Fruit fly (Drosophila melanogaster) whole organism, embryonic: ENCODE data around the gene msb1l.

Experiments
- Bdp1 ChIP-seq: fragments of 200-800 bp; sonication (Bioruptor generic); optimal IDR thresholded peaks from 3 replicates; lab custom pipeline; 2016; ENCODE audit warnings: missing biosample characterization, missing genetic modification characterization
- BtbVII ChIP-seq: fragments of 200-800 bp; sonication (Bioruptor generic); optimal IDR thresholded peaks from 3 replicates; lab custom pipeline; 2017; ENCODE audit warnings: missing biosample characterization, mild to moderate bottlenecking, missing genetic modification characterization
- CG10321 ChIP-seq: fragments of 200-800 bp; sonication (Bioruptor generic); IDR thresholded peaks from 2 replicates; pipeline ENCODE4 v1.3.6; 2022; ENCODE audit warnings: missing biosample characterization, missing genetic modification characterization
- CG10366 ChIP-seq: fragments of 200-800 bp; sonication (Bioruptor generic); IDR thresholded peaks from 2 replicates; pipeline ENCODE4 v1.3.6; 2022; ENCODE audit warnings: missing biosample characterization, missing genetic modification characterization
- CG10959 ChIP-seq: fragments of 200-800 bp; sonication (Bioruptor generic); IDR thresholded peaks from 2 replicates; pipeline ENCODE4 v1.3.6; 2022; ENCODE audit warnings: missing biosample characterization, missing genetic modification characterization
- CG13296 ChIP-seq: fragments of 200-800 bp; sonication (Bioruptor generic); optimal IDR thresholded peaks from 3 replicates; lab custom pipeline; 2018; ENCODE audit warnings: missing biosample characterization, mild to moderate bottlenecking, missing genetic modification characterization
- CG14050 ChIP-seq: fragments of 200-800 bp; sonication (Bioruptor generic); IDR thresholded peaks from 3 replicates; pipeline ENCODE4 v1.3.6; 2022; ENCODE audit warnings: missing biosample characterization, missing genetic modification characterization
- CG15011 ChIP-seq: fragments of 200-800 bp; sonication (Bioruptor generic); optimal IDR thresholded peaks from 3 replicates; lab custom pipeline; 2018; ENCODE audit warnings: missing biosample characterization, mild to moderate bottlenecking, missing genetic modification characterization
- CG1602 ChIP-seq: fragments of 200-800 bp; sonication (Bioruptor generic); optimal IDR thresholded peaks from 3 replicates; lab custom pipeline; 2016; ENCODE audit warnings: missing biosample characterization, missing genetic modification characterization
- CG17359 ChIP-seq: fragments of 200-800 bp; sonication (Bioruptor generic); optimal IDR thresholded peaks from 3 replicates; lab custom pipeline; 2018; ENCODE audit warnings: missing biosample characterization, mild to moderate bottlenecking, missing genetic modification characterization, moderate library complexity
- CG18764 ChIP-seq: fragments of 200-800 bp; sonication (Bioruptor generic); optimal IDR thresholded peaks from 3 replicates; lab custom pipeline; 2016; ENCODE audit warnings: missing biosample characterization, missing genetic modification characterization
- CG30403 ChIP-seq: fragments of 200-800 bp; sonication (Bioruptor generic); optimal IDR thresholded peaks from 3 replicates; lab custom pipeline; 2016; ENCODE audit warnings: missing biosample characterization, missing genetic modification characterization
- CG30431 ChIP-seq: fragments of 200-800 bp; sonication (Bioruptor generic); optimal IDR thresholded peaks from 2 replicates; lab custom pipeline; 2017; ENCODE audit warnings: missing biosample characterization, missing genetic modification characterization
- CG32767 ChIP-seq: fragments of 200-800 bp; sonication (Bioruptor generic); IDR thresholded peaks from 2 replicates; pipeline ENCODE4 v1.3.6; 2022; ENCODE audit warnings: missing biosample characterization, missing genetic modification characterization
- CG4282 ChIP-seq: fragments of 200-800 bp; sonication (Bioruptor generic); optimal IDR thresholded peaks from 2 replicates; lab custom pipeline; 2016; ENCODE audit warnings: missing biosample characterization, missing genetic modification characterization
- CG4617 ChIP-seq: fragments of 200-800 bp; sonication (Bioruptor generic); optimal IDR thresholded peaks from 3 replicates; lab custom pipeline; 2016; ENCODE audit warnings: missing biosample characterization, missing genetic modification characterization, borderline replicate concordance
- CG4854 ChIP-seq: fragments of 200-800 bp; sonication (Bioruptor generic); optimal IDR thresholded peaks from 2 replicates; lab custom pipeline; 2016; ENCODE audit warnings: missing biosample characterization, missing genetic modification characterization, inconsistent platforms
- CG6175 ChIP-seq: fragments of 200-800 bp; sonication (Bioruptor generic); IDR thresholded peaks from 3 replicates; pipeline ENCODE4 v1.3.6; 2022; ENCODE audit warnings: missing biosample characterization, missing genetic modification characterization
- CG6813 ChIP-seq: fragments of 200-800 bp; sonication (Bioruptor generic); optimal IDR thresholded peaks from 2 replicates; lab custom pipeline; 2017; ENCODE audit warnings: missing biosample characterization, missing genetic modification characterization, mild to moderate bottlenecking, moderate library complexity, missing genetic modification reagents
- CG7357 ChIP-seq: fragments of 200-800 bp; sonication (Bioruptor generic); IDR thresholded peaks from 3 replicates; pipeline ENCODE4 v1.3.6; 2022; ENCODE audit warnings: missing biosample characterization, missing genetic modification characterization
- CG9609 ChIP-seq: fragments of 200-800 bp; sonication (Bioruptor generic); optimal IDR thresholded peaks from 3 replicates; lab custom pipeline; 2016; ENCODE audit warnings: missing biosample characterization, missing genetic modification characterization
- CG9932 ChIP-seq: fragments of 200-800 bp; sonication (Bioruptor generic); IDR thresholded peaks from 2 replicates; pipeline ENCODE4 v1.3.6; 2022; ENCODE audit warnings: missing biosample characterization, missing genetic modification characterization
- Dfd ChIP-seq, 2 experiments: fragments of >200 bp; optimal IDR thresholded peaks; 2 replicates each; lab custom pipeline; 2017; ENCODE audit warnings: missing biosample characterization in 2 of 2, missing genetic modification characterization in 2 of 2
- Dip3 ChIP-seq: fragments of 200-800 bp; sonication (Bioruptor generic); optimal IDR thresholded peaks from 3 replicates; lab custom pipeline; 2016; ENCODE audit warnings: missing biosample characterization, missing genetic modification characterization
- Gsc ChIP-seq: fragments of 200-800 bp; sonication (Bioruptor generic); IDR thresholded peaks from 2 replicates; pipeline ENCODE4 v1.3.6; 2022; ENCODE audit warnings: missing biosample characterization, missing genetic modification characterization
- H2.0 ChIP-seq: fragments of 200-800 bp; sonication (Bioruptor generic); IDR thresholded peaks from 2 replicates; pipeline ENCODE4 v1.3.6; 2022; ENCODE audit warnings: missing biosample characterization, missing genetic modification characterization
- HHEX ChIP-seq: fragments of 200-800 bp; sonication (Bioruptor generic); optimal IDR thresholded peaks from 3 replicates; lab custom pipeline; 2017; ENCODE audit warnings: missing biosample characterization, mild to moderate bottlenecking, missing genetic modification characterization, missing genetic modification reagents
- HLH4C ChIP-seq: fragments of 200-800 bp; sonication (Bioruptor generic); IDR thresholded peaks from 3 replicates; pipeline ENCODE4 v1.3.6; 2022; ENCODE audit warnings: missing biosample characterization, missing genetic modification characterization; ENCODE audit not compliant: partially characterized antibody
- Hey ChIP-seq: fragments of 200-800 bp; sonication (Bioruptor generic); optimal IDR thresholded peaks from 3 replicates; lab custom pipeline; 2018; ENCODE audit warnings: missing biosample characterization, mild to moderate bottlenecking, missing genetic modification characterization
- HmgD ChIP-seq: fragments of 200-800 bp; sonication (Bioruptor generic); optimal IDR thresholded peaks from 3 replicates; lab custom pipeline; 2016; ENCODE audit warnings: missing biosample characterization, missing genetic modification characterization
- HmgZ ChIP-seq: fragments of 200-800 bp; sonication (Bioruptor generic); optimal IDR thresholded peaks from 2 replicates; lab custom pipeline; 2018; ENCODE audit warnings: missing biosample characterization, mild to moderate bottlenecking, missing genetic modification characterization
- Hr3 ChIP-seq: fragments of 200-800 bp; sonication (Bioruptor generic); optimal IDR thresholded peaks from 3 replicates; lab custom pipeline; 2016; ENCODE audit warnings: missing biosample characterization, missing genetic modification characterization
- Mes4 ChIP-seq: fragments of 200-800 bp; sonication (Bioruptor generic); optimal IDR thresholded peaks from 2 replicates; lab custom pipeline; 2016; ENCODE audit warnings: missing biosample characterization, missing genetic modification characterization
- Nf-YB ChIP-seq: fragments of 200-800 bp; sonication (Bioruptor generic); optimal IDR thresholded peaks from 3 replicates; lab custom pipeline; 2019; ENCODE audit warnings: missing biosample characterization, mild to moderate bottlenecking, missing genetic modification characterization, moderate library complexity
- Opbp ChIP-seq: fragments of 200-800 bp; sonication (Bioruptor generic); IDR thresholded peaks from 3 replicates; pipeline ENCODE4 v1.3.6; 2022; ENCODE audit warnings: missing biosample characterization, missing genetic modification characterization; ENCODE audit not compliant: partially characterized antibody
- Ptx1 ChIP-seq: fragments of 200-800 bp; sonication (Bioruptor generic); IDR thresholded peaks from 2 replicates; pipeline ENCODE4 v1.3.6; 2022; ENCODE audit warnings: missing biosample characterization, missing genetic modification characterization
- Sox102F ChIP-seq: fragments of 200-800 bp; sonication (Bioruptor generic); optimal IDR thresholded peaks from 2 replicates; lab custom pipeline; 2018; ENCODE audit warnings: missing biosample characterization, mild to moderate bottlenecking, missing genetic modification characterization, moderate library complexity
- al ChIP-seq: fragments of 200-800 bp; sonication (Bioruptor generic); IDR thresholded peaks from 2 replicates; pipeline ENCODE4 v1.3.6; 2022; ENCODE audit warnings: missing biosample characterization, missing genetic modification characterization
- bcd ChIP-seq: fragments of 200-800 bp; sonication (Bioruptor generic); optimal IDR thresholded peaks from 2 replicates; lab custom pipeline; 2017; ENCODE audit warnings: missing biosample characterization, mild to moderate bottlenecking, missing genetic modification characterization
- corto ChIP-seq: fragments of 200-800 bp; sonication (Bioruptor generic); optimal IDR thresholded peaks from 2 replicates; lab custom pipeline; 2016; ENCODE audit warnings: missing biosample characterization, mild to moderate bottlenecking, missing genetic modification characterization, moderate library complexity
- ems ChIP-seq: fragments of 200-800 bp; sonication (Bioruptor generic); optimal IDR thresholded peaks from 3 replicates; lab custom pipeline; 2016; ENCODE audit warnings: missing biosample characterization, missing genetic modification characterization
- en ChIP-seq: fragments of 200-800 bp; sonication (Bioruptor generic); optimal IDR thresholded peaks from 2 replicates; lab custom pipeline; 2016; ENCODE audit warnings: missing biosample characterization, missing genetic modification characterization
- exex ChIP-seq: fragments of 200-800 bp; sonication (Bioruptor generic); optimal IDR thresholded peaks from 4 replicates; lab custom pipeline; 2018; ENCODE audit warnings: missing biosample characterization, mild to moderate bottlenecking, missing genetic modification characterization, moderate library complexity
- fd102C ChIP-seq: fragments of 200-800 bp; sonication (Bioruptor generic); optimal IDR thresholded peaks from 2 replicates; lab custom pipeline; 2018; ENCODE audit warnings: missing biosample characterization, mild to moderate bottlenecking, missing genetic modification characterization, moderate library complexity
- ftz-f1 ChIP-seq: fragments of 200-800 bp; sonication (Bioruptor generic); optimal IDR thresholded peaks from 2 replicates; lab custom pipeline; 2016; ENCODE audit warnings: missing biosample characterization, missing genetic modification characterization
- gro ChIP-seq: fragments of 200-800 bp; sonication (Bioruptor generic); optimal IDR thresholded peaks from 2 replicates; lab custom pipeline; 2016; ENCODE audit warnings: missing biosample characterization, missing genetic modification characterization
- nom ChIP-seq: fragments of 200-800 bp; sonication (Bioruptor generic); optimal IDR thresholded peaks from 2 replicates; lab custom pipeline; 2017; ENCODE audit warnings: missing biosample characterization, missing genetic modification characterization, mild to moderate bottlenecking, moderate library complexity, missing genetic modification reagents
- onecut ChIP-seq: fragments of 200-800 bp; sonication (Bioruptor generic); IDR thresholded peaks from 2 replicates; pipeline ENCODE4 v1.3.6; 2022; ENCODE audit warnings: missing biosample characterization, missing genetic modification characterization
- sim ChIP-seq: fragments of 200-800 bp; sonication (Bioruptor generic); IDR thresholded peaks from 2 replicates; pipeline ENCODE4 v1.3.6; 2022; ENCODE audit warnings: missing biosample characterization, missing genetic modification characterization
- slbo ChIP-seq: fragments of 200-800 bp; sonication (Bioruptor generic); IDR thresholded peaks from 2 replicates; pipeline ENCODE4 v1.3.6; 2022; ENCODE audit warnings: missing biosample characterization, missing genetic modification characterization
- stwl ChIP-seq: fragments of 200-800 bp; sonication (Bioruptor generic); optimal IDR thresholded peaks from 3 replicates; lab custom pipeline; 2018; ENCODE audit warnings: missing biosample characterization, mild to moderate bottlenecking, missing genetic modification characterization, moderate library complexity
- yki ChIP-seq: fragments of >200 bp; optimal IDR thresholded peaks from 3 replicates; lab custom pipeline; 2018

msb1l gene

dm6 chr2L:19576299-19576971, 1.1 kb upstream of the msb1l start (continued):
- TF ChIP-seq exex (tag; lab: Kevin White, UChicago): no peak
- TF ChIP-seq Dip3 (GFP tag; lab: Kevin White, UChicago): no peak
- no peak for TF ChIP-seq en
- TF ChIP-seq Bdp1 (GFP tag; lab: Kevin White, UChicago): no peak
- no peak for TF ChIP-seq Gsc (GFP tag; lab: Robert Waterston, UW)
- TF ChIP-seq al (GFP tag; lab: Robert Waterston, UW): no peak
- no peak for TF ChIP-seq CG9609
- no peak for TF ChIP-seq HmgZ (tag; lab: Kevin White, UChicago)
- TF ChIP-seq yki (lab: Kevin White, UChicago): no peak
- peak; percentile 68 for TF ChIP-seq CG32767 (GFP tag; lab: Robert Waterston, UW)
- no peak for TF ChIP-seq Opbp (GFP tag; lab: Robert Waterston, UW)
- no peak for TF ChIP-seq CG1602 (GFP tag; lab: Kevin White, UChicago)
- TF ChIP-seq CG10366 (GFP tag; lab: Robert Waterston, UW): no peak; the same call in 1 of the 2 replicates
- TF ChIP-seq CG10959: no peak
- no peak for TF ChIP-seq ems (GFP tag; lab: Kevin White, UChicago)
- no peak for TF ChIP-seq CG30431 (GFP tag; lab: Kevin White, UChicago)
- TF ChIP-seq CG4854: no peak
- TF ChIP-seq HLH4C (GFP tag; lab: Robert Waterston, UW): no peak
- no peak for TF ChIP-seq Mes4
- TF ChIP-seq nom (GFP tag; lab: Kevin White, UChicago): no peak
- no peak for TF ChIP-seq CG9932 (GFP tag; lab: Robert Waterston, UW)
- TF ChIP-seq CG15011: no peak
- peak; percentile 61 for TF ChIP-seq CG13296 (GFP tag; lab: Kevin White, UChicago)
- TF ChIP-seq gro (GFP tag; lab: Kevin White, UChicago): no peak
- TF ChIP-seq CG6813 (GFP tag; lab: Kevin White, UChicago): no peak
- no peak for TF ChIP-seq Dfd (GFP tag; optimal IDR thresholded peaks at IDR 0.05; lab: Kevin White, UChicago)
- peak; percentile 49 for TF ChIP-seq BtbVII
- peak; percentile 2 for TF ChIP-seq CG4282
- no peak for TF ChIP-seq HmgD (GFP tag; lab: Kevin White, UChicago)
- no peak for TF ChIP-seq corto (GFP tag; lab: Kevin White, UChicago)
- no peak for TF ChIP-seq sim (GFP tag; lab: Robert Waterston, UW)
- TF ChIP-seq CG14050 (GFP tag; lab: Robert Waterston, UW): no peak
- no peak for TF ChIP-seq CG7357 (GFP tag; lab: Robert Waterston, UW)
- no peak for TF ChIP-seq CG4617
- no peak for TF ChIP-seq bcd
- TF ChIP-seq CG30403 (GFP tag; lab: Kevin White, UChicago): no peak
- TF ChIP-seq CG10321 (GFP tag; lab: Robert Waterston, UW): no peak
- TF ChIP-seq CG18764 (GFP tag; lab: Kevin White, UChicago): no peak
- no peak for TF ChIP-seq Hr3 (GFP tag; lab: Kevin White, UChicago)
- TF ChIP-seq Nf-YB (GFP tag; lab: Kevin White, UChicago): no peak
- no peak for TF ChIP-seq fd102C (GFP tag; lab: Kevin White, UChicago)
- TF ChIP-seq H2.0 (GFP tag; lab: Robert Waterston, UW): no peak
- no peak for TF ChIP-seq HHEX (GFP tag; lab: Kevin White, UChicago)
- no peak for TF ChIP-seq stwl (tag; lab: Kevin White, UChicago)
- no peak for TF ChIP-seq Hey (tag; lab: Kevin White, UChicago)
- no peak for TF ChIP-seq CG6175 (GFP tag; lab: Robert Waterston, UW)
- no peak for TF ChIP-seq slbo (GFP tag; lab: Robert Waterston, UW)
- no peak for TF ChIP-seq onecut (GFP tag; lab: Robert Waterston, UW)
- TF ChIP-seq Ptx1 (GFP tag; lab: Robert Waterston, UW): no peak
- TF ChIP-seq CG17359: no peak
- TF ChIP-seq ftz-f1 (GFP tag; lab: Kevin White, UChicago): no peak
- no peak for TF ChIP-seq Sox102F (GFP tag; lab: Kevin White, UChicago)
